Worm (Caenorhabditis elegans): Measurements from ENCODE around the gene pipp-4P.

The pipp-4P gene

ce11 chrIII:2869033-2869432, 50.0 kb downstream of the pipp-4P start:
- TF ChIP-seq Y53F4B.3 (GFP tag; IDR thresholded peaks at IDR 0.05) (no peak), ceh-27 (GFP tag; optimal IDR thresholded peaks at IDR 0.05) (no peak), Y56A3A.18 (GFP tag; IDR thresholded peaks at IDR 0.05) (no peak), lsy-27 (tag; optimal IDR thresholded peaks at IDR 0.05; ENCODE audit: borderline replicate concordance, insufficient read depth) (no peak), aptf-2 (GFP tag; conservative IDR thresholded peaks at IDR 0.05) (no peak), lir-1 (GFP tag; conservative IDR thresholded peaks at IDR 0.05) (no peak)

- TF ChIP-seq nfyb-1 (GFP tag; IDR thresholded peaks at IDR 0.05) (no peak), egl-44 (GFP tag; IDR thresholded peaks at IDR 0.05) (no peak), F22D6.2 (tag; optimal IDR thresholded peaks at IDR 0.05) (no peak), him-1 (tag; optimal IDR thresholded peaks at IDR 0.05) (no peak), Y53G8AR.9 (GFP tag; conservative IDR thresholded peaks at IDR 0.05) (no peak), egrh-3 (GFP tag; IDR thresholded peaks at IDR 0.05) (no peak), hlh-26 (GFP tag; conservative IDR thresholded peaks at IDR 0.05) (no peak), pbrm-1 (GFP tag; IDR thresholded peaks at IDR 0.05) (no peak), somi-1 (GFP tag; optimal IDR thresholded peaks at IDR 0.05) (no peak), madf-10 (tag; optimal IDR thresholded peaks at IDR 0.05) (no peak), lsy-27 (tag; optimal IDR thresholded peaks at IDR 0.05; ENCODE audit: borderline replicate concordance, insufficient read depth) (no peak), mcd-1 (GFP tag; IDR thresholded peaks at IDR 0.05) (no peak), snpc-1.1 (tag; optimal IDR thresholded peaks at IDR 0.05; ENCODE audit: insufficient read depth) (no peak), ets-4 (GFP tag; optimal IDR thresholded peaks at IDR 0.05) (no peak), rec-8 (tag; optimal IDR thresholded peaks at IDR 0.05) (no peak), ekl-4 (GFP tag; IDR thresholded peaks at IDR 0.05) (no peak), akir-1 (GFP tag; optimal IDR thresholded peaks at IDR 0.05) (no peak), Y56A3A.18 (GFP tag; IDR thresholded peaks at IDR 0.05) (no peak)
Observed at ce11 chrIII:2869512-2869911, 50.4 kb downstream of the pipp-4P start.

ce11 chrIII:2870228-2870627, 51.1 kb downstream of the pipp-4P start:
- TF ChIP-seq dox-1 (GFP tag; IDR thresholded peaks at IDR 0.05) (peak; percentile 25; the same call in 1 of the 2 replicates), cebp-1 (GFP tag; IDR thresholded peaks at IDR 0.05) (no peak), cebp-1 (tag; optimal IDR thresholded peaks at IDR 0.05) (peak; percentile 59), hrde-1 (tag; optimal IDR thresholded peaks at IDR 0.05; ENCODE audit: borderline replicate concordance) (no peak), F22D6.2 (tag; optimal IDR thresholded peaks at IDR 0.05) (no peak), F57A8.1 (GFP tag; optimal IDR thresholded peaks at IDR 0.05) (no peak), T26A5.8 (tag; optimal IDR thresholded peaks at IDR 0.05) (no peak), unc-62 (GFP tag; optimal IDR thresholded peaks at IDR 0.05) (peak; percentile 74), egl-44 (GFP tag; IDR thresholded peaks at IDR 0.05) (0 out of 2 replicates have a peak, but pooled peaks have one; percentile 33), let-607 (tag; optimal IDR thresholded peaks at IDR 0.05) (no peak), nhr-80 (tag; optimal IDR thresholded peaks at IDR 0.05) (peak; percentile 89)

ce11 chrIII:2871817-2872216, 52.7 kb downstream of the pipp-4P start:
- TF ChIP-seq cebp-1 (GFP tag; IDR thresholded peaks at IDR 0.05) (no peak), cebp-1 (tag; optimal IDR thresholded peaks at IDR 0.05) (peak; percentile 52), F57A8.1 (GFP tag; optimal IDR thresholded peaks at IDR 0.05) (no peak), Y67H2A.10 (GFP tag; conservative IDR thresholded peaks at IDR 0.05) (no peak), egrh-3 (GFP tag; IDR thresholded peaks at IDR 0.05) (peak; percentile 52; the same call in 1 of the 2 replicates), somi-1 (GFP tag; optimal IDR thresholded peaks at IDR 0.05) (peak; percentile 84), ceh-79 (tag; optimal IDR thresholded peaks at IDR 0.05) (no peak), F49E8.2 (tag; optimal IDR thresholded peaks at IDR 0.05; ENCODE audit: insufficient read depth) (no peak), sea-2 (GFP tag; IDR thresholded peaks at IDR 0.05) (no peak), pbrm-1 (GFP tag; IDR thresholded peaks at IDR 0.05) (no peak), lin-54 (GFP tag; optimal IDR thresholded peaks at IDR 0.05) (no peak), nhr-179 (tag; optimal IDR thresholded peaks at IDR 0.05) (no peak), bed-1 (GFP tag; IDR thresholded peaks at IDR 0.05) (no peak), aptf-2 (GFP tag; conservative IDR thresholded peaks at IDR 0.05) (no peak), rcor-1 (GFP tag; IDR thresholded peaks at IDR 0.05) (no peak), xnd-1 (tag; optimal IDR thresholded peaks at IDR 0.05) (no peak), attf-3 (GFP tag; conservative IDR thresholded peaks at IDR 0.05) (no peak), chd-7 (tag; optimal IDR thresholded peaks at IDR 0.05) (peak; percentile 17), atf-7 (tag; optimal IDR thresholded peaks at IDR 0.05) (no peak), dox-1 (GFP tag; IDR thresholded peaks at IDR 0.05) (peak; percentile 54; the same call in 1 of the 2 replicates)

Data from whole organism, young adult.